Worm (Caenorhabditis elegans) whole organism, midembryonic: ENCODE data around the gene pdha-1.

ENCODE experiments used
- T22C8.4 ChIP-seq: fragments of 200-800 bp; sonication (Bioruptor generic); IDR thresholded peaks from 2 replicates; pipeline ENCODE4 v1.3.6; 2022; ENCODE audit warnings: missing genetic modification characterization, missing compliant biosample characterization
- flt-1 ChIP-seq: fragments of 200-800 bp; sonication (Bioruptor generic); IDR thresholded peaks from 2 replicates; pipeline ENCODE4 v1.3.6; 2022; ENCODE audit warnings: missing genetic modification characterization, missing compliant biosample characterization
- klf-2 ChIP-seq: fragments of 200-800 bp; sonication (Bioruptor generic); conservative IDR thresholded peaks from 2 replicates; pipeline ENCODE4 v1.3.6; 2022; ENCODE audit warnings: missing genetic modification reagents, missing genetic modification characterization, missing compliant biosample characterization

ce11 chrII:8092537-8092936, 26.5 kb downstream of the pdha-1 start, which contains the start of gene ltd-1:
- TF ChIP-seq flt-1 (GFP tag; lab: Robert Waterston, UW) = no peak
- no peak for TF ChIP-seq klf-2 (GFP tag; lab: Robert Waterston, UW)
- TF ChIP-seq T22C8.4 = no peak
